Worm (Caenorhabditis elegans) whole organism, L4 larva: ENCODE data around the gene F16B12.4.
A peak's percentile ranks its signal among the peaks of the same experiment; 100 is the strongest.

Experiments
- D1046.2 ChIP-seq: fragments of 200-800 bp; sonication (Bioruptor generic); IDR thresholded peaks from 2 replicates; pipeline ENCODE4 v1.3.6; 2022; ENCODE audit warnings: missing genetic modification characterization, missing compliant biosample characterization
- F10B5.3 ChIP-seq: sonication (generic microtip); optimal IDR thresholded peaks from 2 replicates; lab custom pipeline; 2016; ENCODE audit warnings: mild to moderate bottlenecking, missing genetic modification characterization, missing compliant biosample characterization
- F37D6.2 ChIP-seq: sonication (generic microtip); optimal IDR thresholded peaks from 2 replicates; lab custom pipeline; 2016; ENCODE audit warnings: mild to moderate bottlenecking, missing genetic modification characterization, missing compliant biosample characterization
- F44E2.7 ChIP-seq: fragments of 200-800 bp; sonication (Bioruptor generic); IDR thresholded peaks from 2 replicates; pipeline ENCODE4 v2.1.2; 2022; ENCODE audit warnings: missing genetic modification characterization, missing compliant biosample characterization
- R02D3.7 ChIP-seq: fragments of 150-350 bp; sonication (generic microtip); optimal IDR thresholded peaks from 3 replicates; lab custom pipeline; 2014; ENCODE audit warnings: missing biosample characterization, missing genetic modification characterization
- T20F7.1 ChIP-seq: fragments of 200-800 bp; sonication (Bioruptor generic); optimal IDR thresholded peaks from 2 replicates; lab custom pipeline; 2018; ENCODE audit warnings: mild to moderate bottlenecking, missing genetic modification characterization, missing compliant biosample characterization
- T26A8.4 ChIP-seq: fragments of 200-800 bp; sonication (Bioruptor generic); IDR thresholded peaks from 2 replicates; pipeline ENCODE4 v1.3.6; 2022; ENCODE audit warnings: missing genetic modification characterization, missing compliant biosample characterization
- Y105C5A.15 ChIP-seq: fragments of 200-800 bp; sonication (Bioruptor generic); IDR thresholded peaks from 2 replicates; pipeline ENCODE4 v1.3.6; 2022; ENCODE audit warnings: missing genetic modification characterization, missing compliant biosample characterization
- Y48G9A.11 ChIP-seq: fragments of 200-800 bp; sonication (Bioruptor generic); IDR thresholded peaks from 2 replicates; pipeline ENCODE4 v1.3.6; 2022; ENCODE audit warnings: missing genetic modification reagents, missing genetic modification characterization, missing compliant biosample characterization
- ZK337.2 ChIP-seq: fragments of 200-800 bp; sonication (Bioruptor generic); IDR thresholded peaks from 2 replicates; pipeline ENCODE4 v1.3.6; 2022; ENCODE audit warnings: missing genetic modification reagents, missing genetic modification characterization, missing compliant biosample characterization
- aha-1 ChIP-seq: fragments of 150-350 bp; peaks from one replicate; lab custom pipeline; 2014; ENCODE audit warnings: missing biosample characterization, missing genetic modification characterization
- attf-4 ChIP-seq: sonication (generic microtip); optimal IDR thresholded peaks from 3 replicates; lab custom pipeline; 2017; ENCODE audit warnings: missing biosample characterization, missing genetic modification characterization
- ceh-32 ChIP-seq: sonication (generic microtip); optimal IDR thresholded peaks from 2 replicates; lab custom pipeline; 2016; ENCODE audit warnings: mild to moderate bottlenecking, missing genetic modification characterization, missing compliant biosample characterization; ENCODE audit not compliant: poor library complexity
- ceh-62 ChIP-seq: sonication (generic microtip); optimal IDR thresholded peaks from 2 replicates; lab custom pipeline; 2017; ENCODE audit warnings: missing biosample characterization, missing genetic modification characterization
- ctbp-1 ChIP-seq: fragments of 200-800 bp; sonication (Bioruptor generic); IDR thresholded peaks from 2 replicates; pipeline ENCODE4 v1.3.6; 2022; ENCODE audit warnings: missing genetic modification reagents, missing genetic modification characterization, missing compliant biosample characterization
- daf-12 ChIP-seq: fragments of 150-350 bp; optimal IDR thresholded peaks from 2 replicates; lab custom pipeline; 2014; ENCODE audit warnings: missing biosample characterization, missing genetic modification reagents, missing genetic modification characterization
- dmd-8 ChIP-seq: fragments of 200-800 bp; sonication (Bioruptor generic); IDR thresholded peaks from 2 replicates; pipeline ENCODE4 v1.3.6; 2022; ENCODE audit warnings: missing genetic modification characterization, missing compliant biosample characterization
- egl-43 ChIP-seq: fragments of 200-800 bp; sonication (Bioruptor generic); IDR thresholded peaks from 2 replicates; pipeline ENCODE4 v1.3.6; 2022; ENCODE audit warnings: missing genetic modification reagents, missing genetic modification characterization, missing compliant biosample characterization
- fos-1 ChIP-seq: fragments of 150-350 bp; optimal IDR thresholded peaks from 2 replicates; lab custom pipeline; 2014; ENCODE audit warnings: missing biosample characterization, missing genetic modification characterization
- gei-8 ChIP-seq: fragments of 200-800 bp; sonication (Bioruptor generic); optimal IDR thresholded peaks from 2 replicates; lab custom pipeline; 2018; ENCODE audit warnings: mild to moderate bottlenecking, missing genetic modification characterization, missing compliant biosample characterization
- hif-1 ChIP-seq, 2 experiments: sonication (generic microtip); optimal IDR thresholded peaks; 2 replicates each; lab custom pipeline; 2016 to 2017; ENCODE audit warnings: missing compliant biosample characterization in 2 of 2, missing genetic modification characterization in 2 of 2, missing genetic modification reagents in 2 of 2, missing genotype in 2 of 2, mild to moderate bottlenecking in 1 of 2
- hlh-30 ChIP-seq: sonication (generic microtip); optimal IDR thresholded peaks from 2 replicates; lab custom pipeline; 2017; ENCODE audit warnings: antibody characterized with exemption, mild to moderate bottlenecking, missing genetic modification characterization, missing compliant biosample characterization; ENCODE audit not compliant: insufficient read depth
- hmg-1.1 ChIP-seq: fragments of 200-800 bp; sonication (Bioruptor generic); IDR thresholded peaks from 2 replicates; pipeline ENCODE4 v1.3.6; 2022; ENCODE audit warnings: missing genetic modification reagents, missing genetic modification characterization, missing compliant biosample characterization
- lin-29 ChIP-seq: fragments of 200-800 bp; sonication (Bioruptor generic); IDR thresholded peaks from 2 replicates; pipeline ENCODE4 v1.3.6; 2022; ENCODE audit warnings: missing genetic modification reagents, missing genetic modification characterization, missing compliant biosample characterization
- lin-39 ChIP-seq: fragments of 150-350 bp; optimal IDR thresholded peaks from 2 replicates; lab custom pipeline; 2014; ENCODE audit warnings: missing biosample characterization, missing genetic modification reagents, missing genetic modification characterization
- lsy-2 ChIP-seq, 2 experiments: fragments of 150-350 bp in 1 of 2; sonication (generic microtip) in 1 of 2; optimal IDR thresholded peaks; 2 replicates each; lab custom pipeline; 2014 to 2017; ENCODE audit warnings: missing biosample characterization in 2 of 2, missing genetic modification characterization in 2 of 2
- madf-9 ChIP-seq: fragments of 200-800 bp; sonication (Bioruptor generic); conservative IDR thresholded peaks from 2 replicates; pipeline ENCODE4 v1.3.6; 2022; ENCODE audit warnings: missing genetic modification reagents, missing genetic modification characterization, missing compliant biosample characterization
- mdl-1 ChIP-seq, 2 experiments: fragments of 150-350 bp in 1 of 2; sonication (generic microtip) in 1 of 2; optimal IDR thresholded peaks; 2 replicates each; lab custom pipeline; 2014 to 2017; ENCODE audit warnings: missing biosample characterization in 2 of 2, missing genetic modification characterization in 2 of 2
- mxl-2 ChIP-seq: fragments of 200-800 bp; sonication (Bioruptor generic); conservative IDR thresholded peaks from 2 replicates; pipeline ENCODE4 v1.3.6; 2022; ENCODE audit warnings: missing genetic modification reagents, missing genetic modification characterization, missing compliant biosample characterization
- mxl-3 ChIP-seq: fragments of 200-800 bp; sonication (Bioruptor generic); optimal IDR thresholded peaks from 2 replicates; lab custom pipeline; 2018; ENCODE audit warnings: mild to moderate bottlenecking, missing genetic modification characterization, missing compliant biosample characterization
- nhr-10 ChIP-seq: fragments of 150-350 bp; optimal IDR thresholded peaks from 2 replicates; lab custom pipeline; 2014; ENCODE audit warnings: missing biosample characterization, missing genetic modification characterization
- nhr-11 ChIP-seq: fragments of 150-350 bp; optimal IDR thresholded peaks from 2 replicates; lab custom pipeline; 2014; ENCODE audit warnings: missing biosample characterization, missing genetic modification characterization
- nhr-28 ChIP-seq: fragments of 150-350 bp; optimal IDR thresholded peaks from 2 replicates; lab custom pipeline; 2014; ENCODE audit warnings: missing biosample characterization, missing genetic modification characterization
- nhr-41 ChIP-seq: fragments of 200-800 bp; sonication (Bioruptor generic); IDR thresholded peaks from 2 replicates; pipeline ENCODE4 v1.3.6; 2022; ENCODE audit warnings: missing genetic modification reagents, missing genetic modification characterization, missing compliant biosample characterization
- nhr-48 ChIP-seq: sonication (generic microtip); optimal IDR thresholded peaks from 2 replicates; lab custom pipeline; 2016; ENCODE audit warnings: mild to moderate bottlenecking, missing genetic modification characterization, missing compliant biosample characterization
- nhr-76 ChIP-seq: fragments of 150-350 bp; optimal IDR thresholded peaks from 2 replicates; lab custom pipeline; 2014; ENCODE audit warnings: missing biosample characterization, missing genetic modification characterization
- pqm-1 ChIP-seq: sonication (generic microtip); optimal IDR thresholded peaks from 2 replicates; lab custom pipeline; 2017; ENCODE audit warnings: missing biosample characterization, missing genetic modification characterization
- saeg-2 ChIP-seq: fragments of 200-800 bp; sonication (Bioruptor generic); IDR thresholded peaks from 2 replicates; pipeline ENCODE4 v1.3.6; 2022; ENCODE audit warnings: missing genetic modification reagents, missing genetic modification characterization, missing compliant biosample characterization
- sdz-12 ChIP-seq: fragments of 200-800 bp; sonication (Bioruptor generic); optimal IDR thresholded peaks from 2 replicates; lab custom pipeline; 2018; ENCODE audit warnings: mild to moderate bottlenecking, missing genetic modification characterization, missing compliant biosample characterization
- set-16 ChIP-seq: fragments of 200-800 bp; sonication (Bioruptor generic); IDR thresholded peaks from 2 replicates; pipeline ENCODE4 v1.3.6; 2022; ENCODE audit warnings: missing genetic modification reagents, missing genetic modification characterization, missing compliant biosample characterization
- snpc-1.2 ChIP-seq: fragments of 200-800 bp; sonication (Bioruptor generic); IDR thresholded peaks from 2 replicates; pipeline ENCODE4 v1.3.6; 2022; ENCODE audit warnings: missing genetic modification reagents, missing genetic modification characterization, missing compliant biosample characterization
- snpc-4 ChIP-seq: fragments of 150-350 bp; optimal IDR thresholded peaks from 2 replicates; lab custom pipeline; 2014; ENCODE audit warnings: missing biosample characterization, missing genetic modification characterization
- spr-1 ChIP-seq: sonication (generic microtip); optimal IDR thresholded peaks from 2 replicates; lab custom pipeline; 2016; ENCODE audit warnings: mild to moderate bottlenecking, missing genetic modification characterization, missing compliant biosample characterization
- spr-3 ChIP-seq: fragments of 200-800 bp; sonication (Bioruptor generic); optimal IDR thresholded peaks from 2 replicates; lab custom pipeline; 2018; ENCODE audit warnings: mild to moderate bottlenecking, missing genetic modification characterization, missing compliant biosample characterization
- unc-130 ChIP-seq: sonication (generic microtip); optimal IDR thresholded peaks from 2 replicates; lab custom pipeline; 2016; ENCODE audit warnings: missing genetic modification reagents, missing genetic modification characterization, missing compliant biosample characterization
- unc-62 ChIP-seq, 3 experiments: fragments of 150-350 bp in 1 of 3; sonication (generic microtip); optimal IDR thresholded peaks in 2 of 3; peaks in 1 of 3; 1 replicate in 1 of 3; 2 replicates in 2 of 3; lab custom pipeline; 2014 to 2017; ENCODE audit warnings: missing biosample characterization in 3 of 3, missing genetic modification characterization in 3 of 3, missing genetic modification reagents in 3 of 3, missing genotype in 1 of 3
- zfp-3 ChIP-seq: fragments of 200-800 bp; sonication (Bioruptor generic); conservative IDR thresholded peaks from 2 replicates; pipeline ENCODE4 v1.3.6; 2022; ENCODE audit warnings: missing genetic modification reagents, missing genetic modification characterization, missing compliant biosample characterization
- ztf-11 ChIP-seq: fragments of 150-350 bp; optimal IDR thresholded peaks from 2 replicates; lab custom pipeline; 2014; ENCODE audit warnings: missing biosample characterization, missing genetic modification characterization
- ztf-7 ChIP-seq: fragments of 150-350 bp; optimal IDR thresholded peaks from 2 replicates; lab custom pipeline; 2014; ENCODE audit warnings: missing biosample characterization, missing genetic modification characterization

Gene F16B12.4

DNA sequence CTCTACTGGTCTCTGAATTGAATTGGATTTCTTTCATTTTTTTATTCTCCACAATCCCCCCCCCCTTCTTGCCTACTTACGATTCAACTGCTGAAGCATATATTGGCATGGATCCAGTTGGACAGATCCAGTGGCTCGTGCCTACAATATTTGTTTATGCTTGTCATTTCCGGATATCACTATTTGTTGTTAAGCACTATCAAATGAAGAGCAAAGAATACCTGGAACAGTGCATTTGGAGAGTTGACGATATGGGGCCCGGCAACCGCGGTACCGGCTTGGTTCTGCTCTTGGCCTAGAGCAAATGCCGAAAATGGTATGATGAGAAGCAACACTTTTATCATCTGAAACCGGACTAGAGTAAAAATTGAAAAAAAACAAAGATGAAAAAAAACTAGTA is 30.8 kb downstream of the F16B12.4 start, which contains the start of gene lgc-21:
Gene lgc-21, minus strand, starts transcription at position 344 of the 400 bp plus-strand sequence.
- TF ChIP-seq aha-1 (peak; percentile 96), lin-39 (tag; lab: Kevin White, UChicago) (no peak)

DNA sequence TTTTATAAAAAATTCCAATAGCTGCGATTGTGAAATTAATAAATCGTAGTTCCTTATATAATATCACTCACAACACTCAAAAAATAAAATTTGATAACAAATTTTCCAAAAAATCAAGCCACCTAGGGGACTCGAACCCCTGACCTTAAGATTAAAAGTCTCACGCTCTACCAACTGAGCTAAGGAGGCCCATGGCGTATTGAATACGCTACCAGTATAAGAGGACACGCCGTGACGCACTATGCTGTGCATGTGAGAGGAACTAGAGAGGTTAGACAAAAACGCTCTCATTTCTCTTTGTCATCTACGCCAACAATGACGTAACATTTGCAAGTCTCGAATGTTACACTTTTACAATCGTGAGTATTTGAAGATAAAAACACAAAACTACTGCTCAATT is 34.6 kb downstream of the F16B12.4 start:
- TF ChIP-seq gei-8 (GFP tag; lab: Kevin White, UChicago) (peak; percentile 85), egl-43 (GFP tag; lab: Robert Waterston, UW) (peak; percentile 96), nhr-28 (tag; lab: Kevin White, UChicago) (peak; percentile 87), hif-1 (tag; optimal IDR thresholded peaks at IDR 0.05; lab: Kevin White, UChicago) (peak; percentile 55 to 76), F37D6.2 (tag; lab: Kevin White, UChicago) (peak; percentile 81), unc-62 (GFP tag; optimal IDR thresholded peaks at IDR 0.05 in 1 of 2; lab: Kevin White, UChicago) (peak in 1 of 2 experiments; percentile 98), unc-62 (tag; optimal IDR thresholded peaks at IDR 0.05; lab: Kevin White, UChicago) (no peak), saeg-2 (GFP tag; lab: Robert Waterston, UW) (peak; percentile 88), T20F7.1 (GFP tag; lab: Kevin White, UChicago) (peak; percentile 79), hmg-1.1 (peak; percentile 99), unc-130 (GFP tag; lab: Kevin White, UChicago) (peak; percentile 62), spr-1 (tag; lab: Kevin White, UChicago) (peak; percentile 81), ztf-11 (no peak), mxl-2 (peak; percentile 78), R02D3.7 (tag; lab: Kevin White, UChicago) (peak; percentile 31), ceh-62 (tag; lab: Kevin White, UChicago) (no peak), nhr-11 (tag; lab: Kevin White, UChicago) (peak; percentile 86), dmd-8 (peak; percentile 97), sdz-12 (GFP tag; lab: Kevin White, UChicago) (peak; percentile 85), Y48G9A.11 (GFP tag; lab: Robert Waterston, UW) (peak; percentile 79), spr-3 (GFP tag; lab: Kevin White, UChicago) (peak; percentile 82), nhr-76 (tag; lab: Kevin White, UChicago) (no peak), snpc-4 (tag; lab: Kevin White, UChicago) (no peak), nhr-41 (GFP tag; lab: Robert Waterston, UW) (peak; percentile 96), snpc-1.2 (peak; percentile 92), Y105C5A.15 (GFP tag; lab: Robert Waterston, UW) (peak; percentile 98), pqm-1 (tag; lab: Kevin White, UChicago) (peak; percentile 49), D1046.2 (GFP tag; lab: Robert Waterston, UW) (peak; percentile 94), set-16 (no peak), ctbp-1 (peak; percentile 96), daf-12 (no peak), nhr-48 (tag; lab: Kevin White, UChicago) (peak; percentile 83), lin-29 (GFP tag; lab: Robert Waterston, UW) (peak; percentile 68; the same call in 1 of the 2 replicates), nhr-10 (peak; percentile 48), madf-9 (peak; percentile 94), hlh-30 (tag; lab: Kevin White, UChicago) (peak; percentile 88), ceh-32 (tag; lab: Kevin White, UChicago) (peak; percentile 72), T26A8.4 (GFP tag; lab: Robert Waterston, UW) (peak; percentile 94), zfp-3 (GFP tag; lab: Robert Waterston, UW) (peak; percentile 90), fos-1 (tag; lab: Kevin White, UChicago) (no peak), lsy-2 (tag; optimal IDR thresholded peaks at IDR 0.05; lab: Kevin White, UChicago) (peak; percentile 72 to 88), ZK337.2 (GFP tag; lab: Robert Waterston, UW) (peak; percentile 85), mxl-3 (GFP tag; lab: Kevin White, UChicago) (peak; percentile 79), ztf-7 (tag; lab: Kevin White, UChicago) (peak; percentile 87), F44E2.7 (GFP tag; lab: Robert Waterston, UW) (peak; percentile 92; the same call in 1 of the 2 replicates), F10B5.3 (tag; lab: Kevin White, UChicago) (peak; percentile 52), mdl-1 (tag; optimal IDR thresholded peaks at IDR 0.05; lab: Kevin White, UChicago) (peak; percentile 41 to 90), attf-4 (tag; lab: Kevin White, UChicago) (no peak)
